Fruit fly (Drosophila melanogaster): Measurements from ENCODE around the gene CG4229.

CG4229 gene

dm6 chr3L:16574307-16574946 is 17.8 kb downstream of the CG4229 start, which contains the start of gene mbf1 (continued):
- TF ChIP-seq CG4820 (GFP tag; optimal IDR thresholded peaks at IDR 0.05): no peak
- no peak for TF ChIP-seq fd102C (GFP tag; optimal IDR thresholded peaks at IDR 0.05)
- peak; percentile 84 for TF ChIP-seq trem (tag; optimal IDR thresholded peaks at IDR 0.05)
- TF ChIP-seq Hr39 (optimal IDR thresholded peaks at IDR 0.05): no peak
- TF ChIP-seq grau (tag; optimal IDR thresholded peaks at IDR 0.05): peak; percentile 22
- TF ChIP-seq CG10147 (GFP tag; optimal IDR thresholded peaks at IDR 0.05): no peak
- TF ChIP-seq CG8290 (GFP tag; optimal IDR thresholded peaks at IDR 0.05): no peak
- TF ChIP-seq CG8290 (tag; optimal IDR thresholded peaks at IDR 0.05): peak; percentile 7 to 39
- TF ChIP-seq Neu2 (GFP tag; optimal IDR thresholded peaks at IDR 0.05; ENCODE audit: borderline replicate concordance): no peak
- no peak for TF ChIP-seq CG2875 (GFP tag; optimal IDR thresholded peaks at IDR 0.05)
- peak; percentile 27 for TF ChIP-seq CG11504 (tag; optimal IDR thresholded peaks at IDR 0.05)
- TF ChIP-seq Elba2 (GFP tag; optimal IDR thresholded peaks at IDR 0.05): peak; percentile 3
- no peak for TF ChIP-seq az2 (GFP tag; optimal IDR thresholded peaks at IDR 0.05)
- TF ChIP-seq repo (GFP tag; optimal IDR thresholded peaks at IDR 0.05): no peak
- TF ChIP-seq grn (GFP tag; optimal IDR thresholded peaks at IDR 0.05): peak; percentile 73
- TF ChIP-seq CG12744 (GFP tag; optimal IDR thresholded peaks at IDR 0.05): no peak
- peak; percentile 6 for TF ChIP-seq Bteb2 (GFP tag; optimal IDR thresholded peaks at IDR 0.05)
- no peak for TF ChIP-seq CG14667 (GFP tag; IDR thresholded peaks at IDR 0.05)
- TF ChIP-seq chif (GFP tag; optimal IDR thresholded peaks at IDR 0.05): peak in 1 of 2 experiments; percentile 8
- no peak; the same call in 2 of the 3 replicates for TF ChIP-seq zen2 (GFP tag; IDR thresholded peaks at IDR 0.05; ENCODE audit: partially characterized antibody)
- TF ChIP-seq Camta (GFP tag; optimal IDR thresholded peaks at IDR 0.05): no peak
- no peak for TF ChIP-seq CG16815 (GFP tag; optimal IDR thresholded peaks at IDR 0.05)
- no peak for TF ChIP-seq pita (GFP tag; optimal IDR thresholded peaks at IDR 0.05)
- no peak for TF ChIP-seq Mad (GFP tag; optimal IDR thresholded peaks at IDR 0.05)
- no peak for TF ChIP-seq CG6654 (GFP tag; optimal IDR thresholded peaks at IDR 0.05)
- no peak for TF ChIP-seq sc (optimal IDR thresholded peaks at IDR 0.05)
- no peak for TF ChIP-seq sc (GFP tag; optimal IDR thresholded peaks at IDR 0.05)
- no peak for TF ChIP-seq CG18619 (GFP tag; optimal IDR thresholded peaks at IDR 0.05)
- TF ChIP-seq crp (GFP tag; optimal IDR thresholded peaks at IDR 0.05): peak; percentile 62 to 92
- TF ChIP-seq Ets97D (GFP tag; optimal IDR thresholded peaks at IDR 0.05): peak; percentile 81
- peak; percentile 43 for TF ChIP-seq Hsf (GFP tag; optimal IDR thresholded peaks at IDR 0.05)
- peak; percentile 8 for TF ChIP-seq CG33213 (GFP tag; optimal IDR thresholded peaks at IDR 0.05)
- TF ChIP-seq ATbp (GFP tag; optimal IDR thresholded peaks at IDR 0.05): no peak
- no peak for TF ChIP-seq Ravus (GFP tag; IDR thresholded peaks at IDR 0.05)
- TF ChIP-seq CG10565 (GFP tag; optimal IDR thresholded peaks at IDR 0.05): no peak
- TF ChIP-seq corto (GFP tag; optimal IDR thresholded peaks at IDR 0.05): no peak
- TF ChIP-seq C15 (GFP tag; IDR thresholded peaks at IDR 0.05): no peak
- TF ChIP-seq dmrt99B (tag; optimal IDR thresholded peaks at IDR 0.05): no peak
- TF ChIP-seq CG7556 (GFP tag; optimal IDR thresholded peaks at IDR 0.05): no peak
- TF ChIP-seq ro (GFP tag; IDR thresholded peaks at IDR 0.05): no peak
- TF ChIP-seq bowl (GFP tag; IDR thresholded peaks at IDR 0.05): no peak
- no peak for TF ChIP-seq Asciz (GFP tag; optimal IDR thresholded peaks at IDR 0.05)
- TF ChIP-seq D (optimal IDR thresholded peaks at IDR 0.05): no peak
- TF ChIP-seq D (GFP tag; optimal IDR thresholded peaks at IDR 0.05): no peak
- TF ChIP-seq CG18011 (GFP tag; optimal IDR thresholded peaks at IDR 0.05): peak; percentile 5
- TF ChIP-seq tio (GFP tag; optimal IDR thresholded peaks at IDR 0.05): no peak
- peak; percentile 55 for TF ChIP-seq Nf-YC (tag; optimal IDR thresholded peaks at IDR 0.05)
- no peak for TF ChIP-seq CG10321 (GFP tag; IDR thresholded peaks at IDR 0.05)
- TF ChIP-seq ham (GFP tag; IDR thresholded peaks at IDR 0.05): no peak
- TF ChIP-seq CG11247 (GFP tag; IDR thresholded peaks at IDR 0.05): no peak
- no peak for TF ChIP-seq dati (GFP tag; IDR thresholded peaks at IDR 0.05)
- TF ChIP-seq cad (GFP tag; optimal IDR thresholded peaks at IDR 0.05): no peak
